Worm (Caenorhabditis elegans) whole organism, L4/young adult: Measurements from ENCODE around the gene R08C7.1.

ENCODE experiments used
- W03F9.2 ChIP-seq: fragments of 150-350 bp; optimal IDR thresholded peaks from 2 replicates; lab custom pipeline; 2014; ENCODE audit warnings: missing biosample characterization, missing genetic modification characterization
- dao-5 ChIP-seq: sonication (generic microtip); optimal IDR thresholded peaks from 2 replicates; lab custom pipeline; 2016; ENCODE audit warnings: missing genotype, missing genetic modification characterization, moderate library complexity, missing compliant biosample characterization
- him-1 ChIP-seq: sonication (generic microtip); optimal IDR thresholded peaks from 2 replicates; lab custom pipeline; 2016; ENCODE audit warnings: missing genotype, missing genetic modification reagents, missing genetic modification characterization, missing compliant biosample characterization

ce11 chrIV:4451576-4451975 is at the start of gene R08C7.1:
- no peak for TF ChIP-seq W03F9.2
- TF ChIP-seq him-1 (tag; lab: Kevin White, UChicago), result no peak
- TF ChIP-seq dao-5 (tag; lab: Kevin White, UChicago), result no peak
